Worm (Caenorhabditis elegans): ENCODE data around the gene Y71H2AM.11.

- TF ChIP-seq klf-2 (GFP tag; conservative IDR thresholded peaks at IDR 0.05) = no peak
- TF ChIP-seq cog-1 (tag; optimal IDR thresholded peaks at IDR 0.05) = no peak
- TF ChIP-seq T22C8.4 (GFP tag; IDR thresholded peaks at IDR 0.05) = no peak
Measured at ce11 chrIII:2678017-2678416, 46.9 kb downstream of the Y71H2AM.11 start.
